Worm (Caenorhabditis elegans) whole organism, L4 larva: ENCODE results near the gene pak-2.

Experiments used
- F10B5.3 ChIP-seq: sonication (generic microtip); optimal IDR thresholded peaks from 2 replicates; lab custom pipeline; 2016; ENCODE audit warnings: mild to moderate bottlenecking, missing genetic modification characterization, missing compliant biosample characterization
- R02D3.7 ChIP-seq: fragments of 150-350 bp; sonication (generic microtip); optimal IDR thresholded peaks from 3 replicates; lab custom pipeline; 2014; ENCODE audit warnings: missing biosample characterization, missing genetic modification characterization
- ama-1 ChIP-seq: fragments of 150-350 bp; optimal IDR thresholded peaks from 2 replicates; lab custom pipeline; 2014; ENCODE audit warnings: inconsistent platforms, mixed read lengths
- ceh-62 ChIP-seq: sonication (generic microtip); optimal IDR thresholded peaks from 2 replicates; lab custom pipeline; 2017; ENCODE audit warnings: missing biosample characterization, missing genetic modification characterization
- mdl-1 ChIP-seq, 2 experiments: fragments of 150-350 bp in 1 of 2; sonication (generic microtip) in 1 of 2; optimal IDR thresholded peaks; 2 replicates each; lab custom pipeline; 2014 to 2017; ENCODE audit warnings: missing biosample characterization in 2 of 2, missing genetic modification characterization in 2 of 2
- nhr-11 ChIP-seq: fragments of 150-350 bp; optimal IDR thresholded peaks from 2 replicates; lab custom pipeline; 2014; ENCODE audit warnings: missing biosample characterization, missing genetic modification characterization
- pha-4 ChIP-seq, 2 experiments: fragments of 150-350 bp in 1 of 2; fragments of 200-800 bp in 1 of 2; sonication (Bioruptor generic) in 1 of 2; IDR thresholded peaks in 1 of 2; optimal IDR thresholded peaks in 1 of 2; 2 replicates each; pipeline versions ENCODE4 v1.3.6 to Lab custom; 2014 to 2022; ENCODE audit warnings: missing genetic modification characterization in 2 of 2, missing genetic modification reagents in 2 of 2, missing biosample characterization in 1 of 2, missing compliant biosample characterization in 1 of 2
- ztf-7 ChIP-seq: fragments of 150-350 bp; optimal IDR thresholded peaks from 2 replicates; lab custom pipeline; 2014; ENCODE audit warnings: missing biosample characterization, missing genetic modification characterization

DNA sequence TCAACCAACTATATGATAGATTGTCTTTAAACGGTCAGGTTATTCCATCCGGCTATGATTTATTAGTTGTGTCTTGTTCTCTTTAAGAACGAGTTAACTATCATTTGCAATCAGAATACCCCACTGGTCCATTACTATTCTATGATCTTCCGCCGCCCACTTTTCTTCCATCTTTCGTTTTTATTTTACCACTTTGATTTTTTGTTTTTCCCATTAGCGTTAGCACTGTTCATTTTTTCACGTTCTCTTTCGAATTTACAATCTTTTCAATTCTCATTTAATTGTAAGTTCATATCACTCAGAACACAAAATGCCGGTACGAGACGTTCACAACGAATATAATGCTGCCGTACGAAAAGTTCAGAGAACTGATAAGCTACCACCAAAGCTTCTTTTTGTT lies 14.6 kb upstream of the pak-2 start, which contains the start of gene T04C12.7:
- TF ChIP-seq ztf-7 (tag; lab: Kevin White, UChicago) (no peak), pha-4 (GFP tag; IDR thresholded peaks at IDR 0.05; lab: Robert Waterston, UW) (no peak), pha-4 (tag; optimal IDR thresholded peaks at IDR 0.05; lab: Kevin White, UChicago) (no peak), mdl-1 (tag; optimal IDR thresholded peaks at IDR 0.05; lab: Kevin White, UChicago) (no peak), R02D3.7 (no peak), F10B5.3 (tag; lab: Kevin White, UChicago) (no peak), ama-1 (no peak), nhr-11 (no peak), ceh-62 (no peak)
